Fruit fly (Drosophila melanogaster) whole organism, embryonic: ENCODE results near the gene Spn28Dc.

Experiments
- Abd-B ChIP-seq: fragments of 200-800 bp; sonication (Bioruptor generic); optimal IDR thresholded peaks from 2 replicates; lab custom pipeline; 2018; ENCODE audit warnings: missing biosample characterization, mild to moderate bottlenecking, missing genetic modification characterization, moderate library complexity
- CG10462 ChIP-seq: fragments of 200-800 bp; sonication (Bioruptor generic); optimal IDR thresholded peaks from 2 replicates; lab custom pipeline; 2016; ENCODE audit warnings: missing biosample characterization, missing genetic modification characterization
- CG10654 ChIP-seq: fragments of 200-800 bp; sonication (Bioruptor generic); optimal IDR thresholded peaks from 2 replicates; lab custom pipeline; 2016; ENCODE audit warnings: missing biosample characterization, missing genetic modification characterization
- CG10959 ChIP-seq: fragments of 200-800 bp; sonication (Bioruptor generic); IDR thresholded peaks from 2 replicates; pipeline ENCODE4 v1.3.6; 2022; ENCODE audit warnings: missing biosample characterization, missing genetic modification characterization
- CG12071 ChIP-seq: fragments of 200-800 bp; sonication (Bioruptor generic); optimal IDR thresholded peaks from 3 replicates; lab custom pipeline; 2018; ENCODE audit warnings: missing biosample characterization, mild to moderate bottlenecking, missing genetic modification characterization
- CG12659 ChIP-seq: fragments of 200-800 bp; sonication (Bioruptor generic); optimal IDR thresholded peaks from 3 replicates; lab custom pipeline; 2017; ENCODE audit warnings: mild to moderate bottlenecking, missing biosample characterization, missing genetic modification reagents, missing genetic modification characterization
- CG13624 ChIP-seq: fragments of 200-800 bp; sonication (Bioruptor generic); optimal IDR thresholded peaks from 2 replicates; lab custom pipeline; 2016; ENCODE audit warnings: missing biosample characterization, missing genetic modification characterization
- CG14014 ChIP-seq: fragments of 200-800 bp; sonication (Bioruptor generic); IDR thresholded peaks from 2 replicates; pipeline ENCODE4 v1.3.6; 2022; ENCODE audit warnings: missing biosample characterization, missing genetic modification characterization
- CG14710 ChIP-seq: fragments of 200-800 bp; sonication (Bioruptor generic); optimal IDR thresholded peaks from 3 replicates; lab custom pipeline; 2019; ENCODE audit warnings: missing biosample characterization, mild to moderate bottlenecking, missing genetic modification characterization, moderate library complexity
- CG15011 ChIP-seq: fragments of 200-800 bp; sonication (Bioruptor generic); optimal IDR thresholded peaks from 3 replicates; lab custom pipeline; 2018; ENCODE audit warnings: missing biosample characterization, mild to moderate bottlenecking, missing genetic modification characterization
- CG15073 ChIP-seq: fragments of 200-800 bp; sonication (Bioruptor generic); optimal IDR thresholded peaks from 2 replicates; lab custom pipeline; 2016; ENCODE audit warnings: missing biosample characterization, missing genetic modification characterization
- CG15601 ChIP-seq: fragments of 200-800 bp; sonication (Bioruptor generic); optimal IDR thresholded peaks from 3 replicates; lab custom pipeline; 2019; ENCODE audit warnings: missing biosample characterization, mild to moderate bottlenecking, missing genetic modification characterization, moderate library complexity
- CG16813 ChIP-seq: fragments of 200-800 bp; sonication (Bioruptor generic); IDR thresholded peaks from 3 replicates; pipeline ENCODE4 v1.3.6; 2022; ENCODE audit warnings: missing biosample characterization, missing genetic modification characterization; ENCODE audit not compliant: partially characterized antibody
- CG17328 ChIP-seq: fragments of 200-800 bp; sonication (Bioruptor generic); IDR thresholded peaks from 2 replicates; pipeline ENCODE4 v1.3.6; 2022; ENCODE audit warnings: missing biosample characterization, missing genetic modification characterization
- CG31224 ChIP-seq: fragments of 200-800 bp; sonication (Bioruptor generic); IDR thresholded peaks from 2 replicates; pipeline ENCODE4 v1.3.6; 2022; ENCODE audit warnings: missing biosample characterization, missing genetic modification characterization
- CG34422 ChIP-seq: fragments of 200-800 bp; sonication (Bioruptor generic); IDR thresholded peaks from 3 replicates; pipeline ENCODE4 v1.3.6; 2022; ENCODE audit warnings: missing biosample characterization, missing genetic modification characterization
- CG7963 ChIP-seq: fragments of 200-800 bp; sonication (Bioruptor generic); IDR thresholded peaks from 3 replicates; pipeline ENCODE4 v1.3.6; 2022; ENCODE audit warnings: missing biosample characterization, missing genetic modification characterization; ENCODE audit not compliant: partially characterized antibody
- CG8089 ChIP-seq: fragments of 200-800 bp; sonication (Bioruptor generic); optimal IDR thresholded peaks from 3 replicates; lab custom pipeline; 2016; ENCODE audit warnings: missing biosample characterization, missing genetic modification characterization
- CG8281 ChIP-seq: fragments of 200-800 bp; sonication (Bioruptor generic); optimal IDR thresholded peaks from 2 replicates; lab custom pipeline; 2018; ENCODE audit warnings: missing biosample characterization, mild to moderate bottlenecking, missing genetic modification characterization, moderate library complexity
- Chrac-16 ChIP-seq: fragments of 200-800 bp; sonication (Bioruptor generic); optimal IDR thresholded peaks from 3 replicates; lab custom pipeline; 2016; ENCODE audit warnings: missing biosample characterization, missing genetic modification characterization
- Fer3 ChIP-seq: fragments of 200-800 bp; sonication (Bioruptor generic); optimal IDR thresholded peaks from 2 replicates; lab custom pipeline; 2018; ENCODE audit warnings: missing biosample characterization, mild to moderate bottlenecking, missing genetic modification characterization, moderate library complexity
- GATAe ChIP-seq: fragments of 200-800 bp; sonication (Bioruptor generic); conservative IDR thresholded peaks from 2 replicates; pipeline ENCODE4 v1.3.6; 2022; ENCODE audit warnings: missing biosample characterization, missing genetic modification characterization
- H2.0 ChIP-seq: fragments of 200-800 bp; sonication (Bioruptor generic); IDR thresholded peaks from 2 replicates; pipeline ENCODE4 v1.3.6; 2022; ENCODE audit warnings: missing biosample characterization, missing genetic modification characterization
- HLH4C ChIP-seq: fragments of 200-800 bp; sonication (Bioruptor generic); IDR thresholded peaks from 3 replicates; pipeline ENCODE4 v1.3.6; 2022; ENCODE audit warnings: missing biosample characterization, missing genetic modification characterization; ENCODE audit not compliant: partially characterized antibody
- Hmx ChIP-seq: fragments of 200-800 bp; sonication (Bioruptor generic); optimal IDR thresholded peaks from 2 replicates; lab custom pipeline; 2016; ENCODE audit warnings: missing biosample characterization, missing genetic modification characterization
- MTF-1 ChIP-seq: fragments of 200-800 bp; sonication (Bioruptor generic); optimal IDR thresholded peaks from 2 replicates; lab custom pipeline; 2018; ENCODE audit warnings: missing biosample characterization, mild to moderate bottlenecking, missing genetic modification characterization, borderline replicate concordance
- NK7.1 ChIP-seq: fragments of 200-800 bp; sonication (Bioruptor generic); optimal IDR thresholded peaks from 3 replicates; lab custom pipeline; 2016; ENCODE audit warnings: missing biosample characterization, missing genetic modification characterization
- NfI ChIP-seq: fragments of 200-800 bp; sonication (Bioruptor generic); optimal IDR thresholded peaks from 3 replicates; lab custom pipeline; 2018; ENCODE audit warnings: missing biosample characterization, mild to moderate bottlenecking, missing genetic modification characterization, moderate library complexity
- Ptx1 ChIP-seq: fragments of 200-800 bp; sonication (Bioruptor generic); IDR thresholded peaks from 2 replicates; pipeline ENCODE4 v1.3.6; 2022; ENCODE audit warnings: missing biosample characterization, missing genetic modification characterization
- Sin3A ChIP-seq: fragments of >200 bp; optimal IDR thresholded peaks from 2 replicates; lab custom pipeline; 2018
- Sox100B ChIP-seq: fragments of 200-800 bp; sonication (Bioruptor generic); optimal IDR thresholded peaks from 3 replicates; lab custom pipeline; 2018; ENCODE audit warnings: missing biosample characterization, mild to moderate bottlenecking, missing genetic modification characterization
- Trl ChIP-seq, 3 experiments: fragments of >200 bp in 2 of 3; fragments of 200-800 bp in 1 of 3; sonication (Bioruptor generic) in 1 of 3; optimal IDR thresholded peaks; 2 replicates in 1 of 3; 3 replicates in 2 of 3; lab custom pipeline; 2016 to 2017; ENCODE audit warnings: missing biosample characterization in 1 of 3, missing genetic modification characterization in 1 of 3
- ab ChIP-seq: fragments of 200-800 bp; sonication (Bioruptor generic); optimal IDR thresholded peaks from 2 replicates; lab custom pipeline; 2016; ENCODE audit warnings: missing biosample characterization, missing genetic modification characterization
- chif ChIP-seq, 2 experiments: fragments of 200-800 bp; sonication (Bioruptor generic); optimal IDR thresholded peaks; 3 replicates each; lab custom pipeline; 2016; ENCODE audit warnings: missing biosample characterization in 2 of 2, missing genetic modification characterization in 2 of 2
- ci ChIP-seq: fragments of 200-800 bp; sonication (Bioruptor generic); IDR thresholded peaks from 3 replicates; pipeline ENCODE4 v1.3.6; 2022; ENCODE audit warnings: missing biosample characterization, missing genetic modification characterization
- esg ChIP-seq: fragments of 200-800 bp; sonication (Bioruptor generic); conservative IDR thresholded peaks from 2 replicates; pipeline ENCODE4 v1.3.6; 2022; ENCODE audit warnings: missing biosample characterization, missing genetic modification characterization
- gce ChIP-seq: fragments of 200-800 bp; sonication (Bioruptor generic); IDR thresholded peaks from 3 replicates; pipeline ENCODE4 v1.3.6; 2022; ENCODE audit warnings: missing biosample characterization, missing genetic modification characterization
- grau ChIP-seq: fragments of 200-800 bp; optimal IDR thresholded peaks from 3 replicates; lab custom pipeline; 2019; ENCODE audit warnings: missing biosample characterization, mild to moderate bottlenecking, missing genetic modification characterization, moderate library complexity
- gt ChIP-seq: fragments of 200-800 bp; sonication (Bioruptor generic); IDR thresholded peaks from 2 replicates; pipeline ENCODE4 v1.3.6; 2022; ENCODE audit warnings: missing biosample characterization, missing genetic modification characterization
- hth ChIP-seq: fragments of >200 bp; optimal IDR thresholded peaks from 2 replicates; lab custom pipeline; 2017; ENCODE audit warnings: inconsistent platforms
- jumu ChIP-seq: fragments of 200-800 bp; sonication (Bioruptor generic); optimal IDR thresholded peaks from 3 replicates; lab custom pipeline; 2016; ENCODE audit warnings: missing biosample characterization, missing genetic modification characterization
- klu ChIP-seq: fragments of 200-800 bp; sonication (Bioruptor generic); IDR thresholded peaks from 2 replicates; pipeline ENCODE4 v1.3.6; 2022; ENCODE audit warnings: missing biosample characterization, missing genetic modification characterization
- lmd ChIP-seq: fragments of 200-800 bp; sonication (Bioruptor generic); IDR thresholded peaks from 2 replicates; pipeline ENCODE4 v1.3.6; 2022; ENCODE audit warnings: missing biosample characterization, missing genetic modification characterization
- nmo ChIP-seq: fragments of 200-800 bp; sonication (Bioruptor generic); optimal IDR thresholded peaks from 2 replicates; lab custom pipeline; 2018; ENCODE audit warnings: missing biosample characterization, mild to moderate bottlenecking, missing genetic modification characterization, moderate library complexity
- pb ChIP-seq: fragments of 200-800 bp; sonication (Bioruptor generic); optimal IDR thresholded peaks from 3 replicates; lab custom pipeline; 2016; ENCODE audit warnings: missing biosample characterization, missing genetic modification characterization
- pfk ChIP-seq: fragments of 200-800 bp; sonication (Bioruptor generic); optimal IDR thresholded peaks from 2 replicates; lab custom pipeline; 2018; ENCODE audit warnings: missing biosample characterization, mild to moderate bottlenecking, missing genetic modification characterization, moderate library complexity
- ro ChIP-seq: fragments of 200-800 bp; sonication (Bioruptor generic); IDR thresholded peaks from 2 replicates; pipeline ENCODE4 v1.3.6; 2022; ENCODE audit warnings: missing biosample characterization, missing genetic modification characterization
- tgo ChIP-seq: fragments of 200-800 bp; sonication (Bioruptor generic); IDR thresholded peaks from 3 replicates; pipeline ENCODE4 v1.3.6; 2022; ENCODE audit warnings: missing biosample characterization, missing genetic modification characterization
- trem ChIP-seq: fragments of 200-800 bp; optimal IDR thresholded peaks from 3 replicates; lab custom pipeline; 2019; ENCODE audit warnings: missing biosample characterization, mild to moderate bottlenecking, missing genetic modification characterization, moderate library complexity
- vvl ChIP-seq: fragments of 200-800 bp; sonication (Bioruptor generic); IDR thresholded peaks from 2 replicates; pipeline ENCODE4 v1.3.6; 2022; ENCODE audit warnings: missing biosample characterization, missing genetic modification characterization
- zen ChIP-seq: fragments of 200-800 bp; sonication (Bioruptor generic); optimal IDR thresholded peaks from 3 replicates; lab custom pipeline; 2018; ENCODE audit warnings: missing biosample characterization, mild to moderate bottlenecking, missing genetic modification characterization, moderate library complexity

The Spn28Dc gene

DNA sequence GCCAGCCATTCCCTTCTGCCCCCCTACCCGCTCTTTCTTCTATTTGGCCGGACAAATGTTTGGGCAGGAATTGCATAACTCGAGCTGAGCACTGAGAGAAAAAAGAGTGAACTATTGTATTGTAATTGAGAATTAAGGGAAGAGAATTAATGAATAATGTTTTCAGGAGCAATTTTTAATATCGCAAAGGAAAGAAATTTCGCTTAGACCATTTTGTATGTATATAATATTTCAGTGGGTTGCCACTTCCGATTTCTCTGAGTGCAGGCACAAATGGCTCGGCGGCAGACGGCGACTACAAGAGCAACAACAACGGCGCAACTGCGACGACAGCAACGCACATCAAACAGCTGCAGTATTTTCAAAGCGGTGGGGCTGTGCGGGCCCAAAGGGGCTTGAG lies 42.4 kb downstream of the Spn28Dc start (continued):
- TF ChIP-seq H2.0 (GFP tag; lab: Robert Waterston, UW) (peak; percentile 81), Chrac-16 (GFP tag; lab: Kevin White, UChicago) (peak; percentile 71), CG16813 (GFP tag; lab: Robert Waterston, UW) (no peak), gce (GFP tag; lab: Robert Waterston, UW) (peak; percentile 73; the same call in 2 of the 3 replicates), CG15073 (GFP tag; lab: Kevin White, UChicago) (no peak), ro (GFP tag; lab: Robert Waterston, UW) (0 out of 2 replicates have a peak, but pooled peaks have one; percentile 17), CG8089 (GFP tag; lab: Kevin White, UChicago) (peak; percentile 60), lmd (GFP tag; lab: Robert Waterston, UW) (peak; percentile 78), hth (lab: Kevin White, UChicago) (no peak), CG12071 (GFP tag; lab: Kevin White, UChicago) (peak; percentile 30), zen (peak; percentile 31), CG7963 (no peak), CG34422 (GFP tag; lab: Robert Waterston, UW) (peak; percentile 82), pb (GFP tag; lab: Kevin White, UChicago) (peak; percentile 49), CG15601 (tag; lab: Kevin White, UChicago) (peak; percentile 24), Sox100B (GFP tag; lab: Kevin White, UChicago) (peak; percentile 63), CG14014 (GFP tag; lab: Robert Waterston, UW) (peak; percentile 72), NfI (GFP tag; lab: Kevin White, UChicago) (peak; percentile 58), CG8281 (tag; lab: Kevin White, UChicago) (peak; percentile 28), trem (tag; lab: Kevin White, UChicago) (peak; percentile 13), CG12659 (peak; percentile 59), gt (GFP tag; lab: Robert Waterston, UW) (no peak), CG13624 (GFP tag; lab: Kevin White, UChicago) (peak; percentile 44), HLH4C (GFP tag; lab: Robert Waterston, UW) (no peak), esg (GFP tag; lab: Robert Waterston, UW) (peak; percentile 81), Trl (optimal IDR thresholded peaks at IDR 0.05; lab: Kevin White, UChicago) (no peak), Trl (GFP tag; optimal IDR thresholded peaks at IDR 0.05; lab: Kevin White, UChicago) (peak; percentile 63), chif (GFP tag; optimal IDR thresholded peaks at IDR 0.05; lab: Kevin White, UChicago) (peak; percentile 69 to 80), Ptx1 (GFP tag; lab: Robert Waterston, UW) (peak; percentile 84), Abd-B (GFP tag; lab: Kevin White, UChicago) (peak; percentile 45), CG10654 (peak; percentile 56), CG10462 (GFP tag; lab: Kevin White, UChicago) (peak; percentile 66), CG17328 (GFP tag; lab: Robert Waterston, UW) (peak; percentile 82), CG15011 (GFP tag; lab: Kevin White, UChicago) (peak; percentile 0), klu (GFP tag; lab: Robert Waterston, UW) (no peak), NK7.1 (no peak), MTF-1 (GFP tag; lab: Kevin White, UChicago) (peak; percentile 26), pfk (GFP tag; lab: Kevin White, UChicago) (no peak), nmo (GFP tag; lab: Kevin White, UChicago) (peak; percentile 71), CG14710 (tag; lab: Kevin White, UChicago) (peak; percentile 10), vvl (GFP tag; lab: Robert Waterston, UW) (peak; percentile 87), ci (peak; percentile 93), Fer3 (peak; percentile 41), CG31224 (GFP tag; lab: Robert Waterston, UW) (peak; percentile 28; the same call in 1 of the 2 replicates), CG10959 (GFP tag; lab: Robert Waterston, UW) (peak; percentile 69), jumu (peak; percentile 61), GATAe (GFP tag; lab: Robert Waterston, UW) (no peak), grau (tag; lab: Kevin White, UChicago) (peak; percentile 68), Sin3A (lab: Kevin White, UChicago) (no peak), ab (no peak), Hmx (GFP tag; lab: Kevin White, UChicago) (no peak), tgo (GFP tag; lab: Robert Waterston, UW) (peak; percentile 87)
